Worm (Caenorhabditis elegans) whole organism, midembryonic: ENCODE data around the gene nhr-25.

Experiments used
- T22C8.4 ChIP-seq: fragments of 200-800 bp; sonication (Bioruptor generic); IDR thresholded peaks from 2 replicates; pipeline ENCODE4 v1.3.6; 2022; ENCODE audit warnings: missing genetic modification characterization, missing compliant biosample characterization
- cog-1 ChIP-seq: sonication (generic microtip); optimal IDR thresholded peaks from 2 replicates; lab custom pipeline; 2016; ENCODE audit warnings: missing genetic modification characterization, missing compliant biosample characterization
- flt-1 ChIP-seq: fragments of 200-800 bp; sonication (Bioruptor generic); IDR thresholded peaks from 2 replicates; pipeline ENCODE4 v1.3.6; 2022; ENCODE audit warnings: missing genetic modification characterization, missing compliant biosample characterization
- klf-2 ChIP-seq: fragments of 200-800 bp; sonication (Bioruptor generic); conservative IDR thresholded peaks from 2 replicates; pipeline ENCODE4 v1.3.6; 2022; ENCODE audit warnings: missing genetic modification reagents, missing genetic modification characterization, missing compliant biosample characterization
- med-1 ChIP-seq: sonication (generic microtip); optimal IDR thresholded peaks from 2 replicates; lab custom pipeline; 2017; ENCODE audit warnings: missing genetic modification characterization, mild to moderate bottlenecking, missing compliant biosample characterization, antibody characterized with exemption, missing genetic modification reagents; ENCODE audit not compliant: insufficient read depth
- ref-1 ChIP-seq: fragments of 200-800 bp; sonication (Bioruptor generic); conservative IDR thresholded peaks from 2 replicates; pipeline ENCODE4 v1.3.6; 2022; ENCODE audit warnings: missing genetic modification reagents, missing genetic modification characterization, missing compliant biosample characterization
- tab-1 ChIP-seq: fragments of 200-800 bp; sonication (Bioruptor generic); IDR thresholded peaks from 2 replicates; pipeline ENCODE4 v1.3.6; 2022; ENCODE audit warnings: missing genetic modification characterization, missing compliant biosample characterization
- ztf-23 ChIP-seq: fragments of 200-800 bp; sonication (Bioruptor generic); IDR thresholded peaks from 2 replicates; pipeline ENCODE4 v1.3.6; 2022; ENCODE audit warnings: missing genetic modification reagents, missing genetic modification characterization, missing compliant biosample characterization
- ztf-29 ChIP-seq: fragments of 200-800 bp; sonication (Bioruptor generic); IDR thresholded peaks from 2 replicates; pipeline ENCODE4 v1.3.6; 2022; ENCODE audit warnings: missing genetic modification reagents, missing genetic modification characterization, missing compliant biosample characterization

Gene nhr-25

DNA sequence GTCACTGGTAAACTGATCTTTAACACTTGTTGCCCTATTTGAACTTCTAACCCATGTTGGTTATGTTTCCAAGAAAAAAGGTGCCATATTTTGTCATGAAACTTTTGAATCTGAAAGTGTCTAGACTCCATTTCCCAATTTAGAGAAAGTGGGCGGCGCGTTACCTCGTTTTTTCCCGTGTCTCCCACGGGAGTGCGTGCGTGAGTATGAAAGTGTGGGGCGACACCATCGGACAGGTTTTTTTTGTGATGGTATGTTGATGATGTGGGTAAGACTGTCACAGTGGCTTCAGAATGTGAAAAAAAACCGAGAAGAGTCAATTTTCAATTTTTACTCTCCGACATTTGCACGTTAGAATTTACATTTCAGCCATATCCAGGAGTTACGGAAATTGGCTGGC is 2.6 kb upstream of the nhr-25 start:
- no peak for TF ChIP-seq klf-2 (GFP tag; lab: Robert Waterston, UW)
- no peak for TF ChIP-seq med-1
- TF ChIP-seq ref-1: no peak
- no peak for TF ChIP-seq flt-1
- no peak for TF ChIP-seq ztf-29 (GFP tag; lab: Robert Waterston, UW)
- TF ChIP-seq T22C8.4 (GFP tag; lab: Robert Waterston, UW): no peak
- no peak for TF ChIP-seq tab-1 (GFP tag; lab: Robert Waterston, UW)
- no peak for TF ChIP-seq cog-1 (tag; lab: Kevin White, UChicago)
- no peak for TF ChIP-seq ztf-23 (GFP tag; lab: Robert Waterston, UW)

DNA sequence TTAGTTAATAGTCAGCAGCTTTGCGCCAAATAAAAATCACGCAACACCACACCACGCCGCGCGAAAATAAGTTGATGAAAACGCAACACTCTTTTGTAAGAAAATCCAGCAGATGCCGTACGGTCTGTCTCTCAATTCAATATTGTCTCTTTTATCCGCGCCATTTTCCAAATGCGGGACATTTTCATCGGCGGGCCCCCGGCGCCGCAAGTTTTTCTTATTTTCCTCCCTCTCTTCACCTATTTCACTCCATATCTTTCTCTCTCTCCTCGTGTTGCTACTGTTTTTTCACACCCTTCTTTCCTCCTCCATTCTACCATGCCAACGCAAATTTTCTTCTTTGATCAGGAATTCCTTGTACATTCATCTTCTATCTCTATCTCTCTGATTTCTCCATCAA is 2.0 kb upstream of the nhr-25 start:
- TF ChIP-seq ztf-29 (GFP tag; lab: Robert Waterston, UW): no peak
- TF ChIP-seq T22C8.4 (GFP tag; lab: Robert Waterston, UW): no peak
- TF ChIP-seq med-1: no peak
- TF ChIP-seq ref-1: no peak
- no peak for TF ChIP-seq tab-1 (GFP tag; lab: Robert Waterston, UW)

DNA sequence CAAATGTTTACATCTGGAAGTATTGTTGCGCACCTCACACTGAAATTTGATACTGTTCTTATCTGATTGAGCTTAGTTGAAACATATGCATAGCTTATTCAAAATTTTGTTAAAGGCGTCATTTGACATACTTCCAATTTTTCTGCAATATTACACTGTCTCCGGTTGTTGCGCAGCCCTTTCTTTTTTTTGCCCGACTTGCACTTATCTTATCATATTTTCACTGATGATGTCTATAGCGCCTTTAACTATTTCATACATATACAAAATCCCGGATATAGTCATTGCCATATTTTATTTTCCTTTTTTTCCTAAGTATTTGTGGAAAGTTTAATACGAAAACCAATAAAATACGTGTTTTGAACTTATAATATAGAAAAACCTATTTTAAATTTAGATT is 1.6 kb upstream of the nhr-25 start:
- no peak for TF ChIP-seq ztf-23 (GFP tag; lab: Robert Waterston, UW)

DNA sequence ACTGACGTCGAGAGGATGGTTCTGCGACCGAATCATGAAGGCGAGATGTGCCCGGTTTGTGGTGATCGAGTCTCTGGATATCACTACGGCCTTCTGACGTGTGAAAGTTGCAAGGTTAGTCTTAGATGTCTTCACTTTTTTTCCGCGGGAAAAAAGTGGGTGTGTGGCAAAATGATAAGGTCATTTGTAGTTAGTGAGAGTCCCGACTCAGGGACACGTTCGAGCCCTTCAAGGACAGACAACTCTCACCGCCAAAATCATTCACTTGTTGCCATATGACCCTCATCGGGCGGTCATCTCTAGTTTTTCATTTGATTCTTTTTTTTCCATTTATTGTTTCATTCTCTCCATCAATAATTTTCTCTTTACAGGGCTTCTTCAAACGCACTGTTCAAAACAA is 602 bp downstream of the nhr-25 start:
- no peak for TF ChIP-seq ref-1
- no peak for TF ChIP-seq ztf-29 (GFP tag; lab: Robert Waterston, UW)
- TF ChIP-seq med-1: no peak
- TF ChIP-seq T22C8.4 (GFP tag; lab: Robert Waterston, UW): no peak
- TF ChIP-seq tab-1 (GFP tag; lab: Robert Waterston, UW): no peak
- no peak for TF ChIP-seq cog-1 (tag; lab: Kevin White, UChicago)
- no peak for TF ChIP-seq flt-1
- no peak for TF ChIP-seq klf-2 (GFP tag; lab: Robert Waterston, UW)
- TF ChIP-seq ztf-23 (GFP tag; lab: Robert Waterston, UW): no peak

DNA sequence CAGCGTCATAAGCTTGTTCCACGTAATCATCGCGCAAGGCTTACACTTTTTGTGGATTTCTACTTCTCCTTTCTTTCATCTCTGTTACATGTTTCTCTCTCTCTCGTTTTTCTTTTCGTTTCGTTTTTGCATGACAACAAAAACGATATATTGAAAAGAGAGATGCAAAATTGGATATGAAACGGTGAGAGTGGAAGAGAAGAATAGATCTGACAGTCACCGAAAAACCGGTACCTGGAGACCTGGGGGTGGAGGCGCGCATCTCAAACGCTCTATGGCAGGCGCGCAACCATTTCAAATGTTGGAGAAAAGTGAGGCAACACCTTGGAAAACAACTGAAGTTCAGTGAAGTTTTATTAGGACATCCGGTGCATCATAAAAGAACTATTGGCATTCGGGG is 1.4 kb downstream of the nhr-25 start:
- TF ChIP-seq tab-1 (GFP tag; lab: Robert Waterston, UW) (no peak), ztf-29 (GFP tag; lab: Robert Waterston, UW) (no peak), T22C8.4 (GFP tag; lab: Robert Waterston, UW) (no peak), flt-1 (no peak), ref-1 (no peak), klf-2 (GFP tag; lab: Robert Waterston, UW) (no peak), med-1 (no peak), ztf-23 (GFP tag; lab: Robert Waterston, UW) (no peak), cog-1 (tag; lab: Kevin White, UChicago) (no peak)

DNA sequence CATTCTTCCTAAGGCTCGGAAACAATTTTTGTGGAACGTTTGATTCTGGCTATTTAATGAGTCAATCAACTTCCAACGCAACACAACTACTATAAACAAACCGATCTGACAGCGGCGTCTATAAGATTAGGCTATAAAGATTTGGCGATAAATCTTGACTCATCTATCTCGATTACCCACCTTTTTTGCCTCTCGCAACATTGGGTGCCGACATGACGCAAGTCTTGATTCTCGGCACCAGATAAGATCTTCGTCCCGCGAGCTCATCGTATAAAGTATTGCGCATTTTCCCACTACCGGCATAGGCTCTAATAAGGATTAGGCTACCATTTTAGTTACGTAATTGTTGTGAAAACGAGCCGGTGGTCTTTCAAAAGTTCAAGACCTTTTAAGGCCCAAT is 3.6 kb downstream of the nhr-25 start:
- TF ChIP-seq ztf-23 (GFP tag; lab: Robert Waterston, UW) (no peak), flt-1 (0 out of 2 replicates have a peak, but pooled peaks have one; percentile 54)

DNA sequence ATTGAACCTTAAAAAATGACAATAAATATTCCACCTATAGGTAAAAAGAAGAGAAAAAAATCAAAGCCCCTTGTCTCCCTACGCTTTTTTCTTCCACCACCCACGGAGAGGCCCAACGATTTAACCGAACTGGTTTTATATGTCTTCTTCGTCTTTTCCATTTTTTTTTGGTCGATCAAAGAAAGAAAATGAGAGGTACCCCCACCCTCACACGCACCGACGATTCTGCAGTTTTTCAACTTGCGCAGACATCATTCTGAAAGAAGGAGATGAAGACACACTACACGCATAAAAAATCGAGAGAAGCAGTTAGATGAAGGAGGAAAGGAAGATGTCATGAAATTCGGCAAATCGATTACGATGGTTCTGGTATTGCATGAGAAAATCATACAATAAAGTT is 6.0 kb downstream of the nhr-25 start:
- TF ChIP-seq med-1: no peak
- TF ChIP-seq ref-1: no peak
- TF ChIP-seq tab-1 (GFP tag; lab: Robert Waterston, UW): no peak
- TF ChIP-seq klf-2 (GFP tag; lab: Robert Waterston, UW): no peak
- no peak for TF ChIP-seq T22C8.4 (GFP tag; lab: Robert Waterston, UW)
- TF ChIP-seq cog-1 (tag; lab: Kevin White, UChicago): no peak
- no peak for TF ChIP-seq ztf-29 (GFP tag; lab: Robert Waterston, UW)

DNA sequence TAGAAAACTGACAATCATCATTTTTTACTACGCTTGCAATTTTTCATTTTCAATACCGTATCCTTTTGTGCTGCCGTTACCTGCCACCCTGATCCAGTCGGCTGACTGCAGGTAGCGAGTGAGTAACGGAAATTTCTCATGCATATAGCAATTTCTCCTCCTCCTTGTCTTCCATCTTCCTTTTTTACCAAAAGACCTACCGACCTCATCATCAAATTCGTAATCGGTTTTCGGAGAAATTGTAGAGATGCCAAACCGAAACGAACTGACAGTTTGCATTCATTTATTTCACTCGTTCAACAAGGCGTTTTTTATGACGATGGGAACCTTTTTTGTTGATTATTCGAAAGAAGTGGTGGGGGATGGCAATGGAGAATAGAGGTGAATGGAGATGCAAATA is 8.0 kb downstream of the nhr-25 start:
- no peak for TF ChIP-seq ref-1
- no peak for TF ChIP-seq T22C8.4 (GFP tag; lab: Robert Waterston, UW)
- TF ChIP-seq flt-1: no peak
- TF ChIP-seq cog-1 (tag; lab: Kevin White, UChicago): no peak
- TF ChIP-seq med-1: no peak
- no peak for TF ChIP-seq klf-2 (GFP tag; lab: Robert Waterston, UW)
- TF ChIP-seq ztf-23 (GFP tag; lab: Robert Waterston, UW): no peak
- TF ChIP-seq ztf-29 (GFP tag; lab: Robert Waterston, UW): no peak
- TF ChIP-seq tab-1 (GFP tag; lab: Robert Waterston, UW): no peak

DNA sequence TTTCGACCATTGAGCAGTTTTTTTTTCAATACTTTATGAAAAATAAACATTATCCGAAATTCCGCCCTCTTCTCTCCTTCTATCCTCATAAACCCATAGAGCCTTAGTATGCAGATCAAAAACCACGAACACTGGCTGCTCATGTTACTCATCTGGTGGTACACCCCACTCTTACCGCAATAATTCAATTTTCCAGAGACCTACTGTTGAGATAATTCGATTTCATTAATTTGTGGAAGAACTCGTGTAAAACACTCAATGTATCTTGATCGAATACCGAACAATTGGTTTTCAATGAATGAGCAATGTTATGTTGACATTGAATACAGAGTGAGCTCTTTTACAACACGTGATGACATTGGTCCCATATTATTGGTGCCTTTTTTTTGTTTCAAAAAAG is 13.2 kb downstream of the nhr-25 start:
- no peak for TF ChIP-seq tab-1 (GFP tag; lab: Robert Waterston, UW)
- no peak for TF ChIP-seq med-1
- no peak for TF ChIP-seq flt-1
- no peak for TF ChIP-seq ztf-23 (GFP tag; lab: Robert Waterston, UW)
- no peak for TF ChIP-seq cog-1 (tag; lab: Kevin White, UChicago)
- TF ChIP-seq ref-1: no peak
- no peak for TF ChIP-seq T22C8.4 (GFP tag; lab: Robert Waterston, UW)
- no peak for TF ChIP-seq ztf-29 (GFP tag; lab: Robert Waterston, UW)
- TF ChIP-seq klf-2 (GFP tag; lab: Robert Waterston, UW): no peak

DNA sequence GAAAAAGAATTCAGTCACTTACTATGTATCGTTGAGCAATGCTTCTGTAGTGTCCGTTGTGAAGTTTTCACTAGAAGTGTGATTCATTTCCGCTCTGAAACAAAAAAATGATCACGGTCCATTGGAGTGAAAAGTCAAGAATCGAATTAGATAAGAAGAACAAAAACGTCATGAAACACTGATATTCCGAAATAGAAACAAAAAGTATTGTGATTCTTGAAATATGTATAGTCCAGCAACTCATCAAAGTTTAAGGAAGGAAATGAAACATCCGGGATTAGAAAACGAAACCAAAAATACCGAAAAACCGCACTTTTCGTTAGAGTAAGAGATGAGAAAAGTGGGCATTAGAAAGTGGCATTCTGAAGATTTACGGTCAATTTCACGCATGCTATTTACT is 24.3 kb downstream of the nhr-25 start, which contains the start of gene npr-10:
Gene npr-10, minus strand, starts transcription at position 101 of the 400 bp plus-strand sequence.
- TF ChIP-seq ztf-29 (GFP tag; lab: Robert Waterston, UW) (no peak), flt-1 (no peak), tab-1 (GFP tag; lab: Robert Waterston, UW) (no peak), med-1 (no peak), cog-1 (tag; lab: Kevin White, UChicago) (no peak), klf-2 (GFP tag; lab: Robert Waterston, UW) (no peak), ztf-23 (GFP tag; lab: Robert Waterston, UW) (no peak), ref-1 (no peak), T22C8.4 (GFP tag; lab: Robert Waterston, UW) (no peak)

DNA sequence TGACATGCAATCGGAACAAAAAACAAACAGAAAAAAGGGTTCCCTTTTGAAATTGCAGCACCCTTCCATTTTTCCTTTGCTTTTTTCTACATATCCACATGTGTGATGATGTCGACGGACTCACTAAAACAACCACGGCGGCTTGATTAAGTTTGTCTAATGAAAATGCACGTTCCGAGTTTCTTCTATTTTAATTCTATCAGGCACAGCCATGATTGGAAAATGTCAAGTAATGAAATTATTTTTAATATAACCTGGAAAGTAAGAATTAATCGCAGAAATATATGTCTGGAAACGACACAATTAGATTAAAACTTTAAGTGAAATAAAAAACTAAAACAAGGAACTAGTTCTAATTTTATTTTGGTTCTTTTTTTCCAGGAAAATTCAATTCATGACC is 25.6 kb downstream of the nhr-25 start:
- TF ChIP-seq tab-1 (GFP tag; lab: Robert Waterston, UW) (no peak), cog-1 (tag; lab: Kevin White, UChicago) (no peak), ztf-29 (GFP tag; lab: Robert Waterston, UW) (no peak), ref-1 (no peak), med-1 (no peak), klf-2 (GFP tag; lab: Robert Waterston, UW) (no peak), flt-1 (no peak), T22C8.4 (GFP tag; lab: Robert Waterston, UW) (no peak), ztf-23 (GFP tag; lab: Robert Waterston, UW) (no peak)
